Worm (Caenorhabditis elegans) whole organism, early embryonic: Measurements from ENCODE around the gene T26A8.4.
"Not testable (repeated sequence)": the region's sequence is repeated elsewhere in the genome, so short reads cannot be mapped to it uniquely, and the experiment has no call there.

ENCODE experiments used
- B0310.2 ChIP-seq: sonication (generic microtip); optimal IDR thresholded peaks from 2 replicates; lab custom pipeline; 2016; ENCODE audit warnings: mild to moderate bottlenecking, missing genetic modification characterization, missing compliant biosample characterization
- F13C5.2 ChIP-seq: sonication (generic microtip); optimal IDR thresholded peaks from 2 replicates; lab custom pipeline; 2017; ENCODE audit warnings: mild to moderate bottlenecking, missing genetic modification characterization, inconsistent platforms, missing compliant biosample characterization
- aly-1 ChIP-seq: sonication (generic microtip); optimal IDR thresholded peaks from 2 replicates; lab custom pipeline; 2016; ENCODE audit warnings: missing genetic modification characterization, missing compliant biosample characterization
- ama-1 ChIP-seq: fragments of 150-350 bp; optimal IDR thresholded peaks from 2 replicates; lab custom pipeline; 2014
- ceh-13 ChIP-seq: fragments of 200-800 bp; sonication (Bioruptor generic); optimal IDR thresholded peaks from 2 replicates; lab custom pipeline; 2018; ENCODE audit warnings: mild to moderate bottlenecking, missing genetic modification characterization, missing compliant biosample characterization
- ceh-36 ChIP-seq: sonication (generic microtip); optimal IDR thresholded peaks from 2 replicates; lab custom pipeline; 2016; ENCODE audit warnings: missing genetic modification characterization, inconsistent platforms, missing compliant biosample characterization
- ets-7 ChIP-seq: sonication (generic microtip); optimal IDR thresholded peaks from 2 replicates; lab custom pipeline; 2016; ENCODE audit warnings: missing genotype, missing genetic modification characterization, missing compliant biosample characterization
- flt-1 ChIP-seq: fragments of 200-800 bp; sonication (Bioruptor generic); IDR thresholded peaks from 2 replicates; pipeline ENCODE4 v1.3.6; 2022; ENCODE audit warnings: missing genetic modification characterization, missing compliant biosample characterization
- hmbx-1 ChIP-seq: sonication (generic microtip); optimal IDR thresholded peaks from 2 replicates; lab custom pipeline; 2016; ENCODE audit warnings: mild to moderate bottlenecking, missing genetic modification characterization, missing compliant biosample characterization
- hmg-4 ChIP-seq: fragments of 200-800 bp; sonication (Bioruptor generic); optimal IDR thresholded peaks from 2 replicates; lab custom pipeline; 2018; ENCODE audit warnings: mild to moderate bottlenecking, missing genetic modification characterization, missing compliant biosample characterization
- hnd-1 ChIP-seq: sonication (generic microtip); optimal IDR thresholded peaks from 2 replicates; lab custom pipeline; 2016; ENCODE audit warnings: missing genetic modification characterization, missing compliant biosample characterization
- pes-1 ChIP-seq: fragments of 200-800 bp; sonication (Bioruptor generic); IDR thresholded peaks from 2 replicates; pipeline ENCODE4 v1.3.6; 2022; ENCODE audit warnings: missing genetic modification reagents, missing genetic modification characterization, missing compliant biosample characterization
- scrt-1 ChIP-seq: fragments of 200-800 bp; sonication (Bioruptor generic); IDR thresholded peaks from 2 replicates; pipeline ENCODE4 v1.3.6; 2022; ENCODE audit warnings: missing genetic modification characterization, missing compliant biosample characterization
- sea-1 ChIP-seq: fragments of 200-800 bp; sonication (Bioruptor generic); conservative IDR thresholded peaks from 2 replicates; pipeline ENCODE4 v1.3.6; 2022; ENCODE audit warnings: missing genetic modification characterization, missing compliant biosample characterization
- tbx-11 ChIP-seq: fragments of 200-800 bp; sonication (Bioruptor generic); IDR thresholded peaks from 2 replicates; pipeline ENCODE4 v1.3.6; 2022; ENCODE audit warnings: missing genetic modification characterization, missing compliant biosample characterization
- tbx-37 ChIP-seq: fragments of 200-800 bp; sonication (Bioruptor generic); conservative IDR thresholded peaks from 2 replicates; pipeline ENCODE4 v1.3.6; 2022; ENCODE audit warnings: missing genetic modification reagents, missing genetic modification characterization, missing compliant biosample characterization
- tra-4 ChIP-seq: sonication (generic microtip); optimal IDR thresholded peaks from 2 replicates; lab custom pipeline; 2017; ENCODE audit warnings: missing genetic modification characterization, missing compliant biosample characterization

Gene T26A8.4

DNA sequence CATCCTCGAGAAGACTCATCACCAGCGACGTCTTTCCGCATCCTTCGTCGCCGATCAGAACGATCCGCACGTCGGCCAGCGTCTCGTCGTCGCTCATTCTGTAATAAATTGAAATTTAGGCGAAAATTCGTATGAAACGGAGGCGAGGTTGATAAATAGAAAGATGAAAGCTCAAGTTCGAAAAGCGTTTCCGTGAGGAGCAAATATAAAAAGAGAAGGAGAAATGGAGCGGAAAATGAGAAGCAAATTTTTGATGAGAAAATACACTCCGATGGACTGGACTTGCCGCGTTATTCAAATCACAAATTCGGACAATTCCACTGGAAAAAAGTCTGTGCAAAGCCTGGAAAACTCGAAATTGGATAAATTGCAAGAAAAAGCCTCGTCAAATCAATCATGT lies 38.6 kb downstream of the T26A8.4 start, which contains the start of gene D2096.11:
Gene D2096.11 (minus strand): TSS at position 101 of the 400 bp plus-strand sequence.
- no peak for TF ChIP-seq tbx-11 (GFP tag; lab: Robert Waterston, UW)

DNA sequence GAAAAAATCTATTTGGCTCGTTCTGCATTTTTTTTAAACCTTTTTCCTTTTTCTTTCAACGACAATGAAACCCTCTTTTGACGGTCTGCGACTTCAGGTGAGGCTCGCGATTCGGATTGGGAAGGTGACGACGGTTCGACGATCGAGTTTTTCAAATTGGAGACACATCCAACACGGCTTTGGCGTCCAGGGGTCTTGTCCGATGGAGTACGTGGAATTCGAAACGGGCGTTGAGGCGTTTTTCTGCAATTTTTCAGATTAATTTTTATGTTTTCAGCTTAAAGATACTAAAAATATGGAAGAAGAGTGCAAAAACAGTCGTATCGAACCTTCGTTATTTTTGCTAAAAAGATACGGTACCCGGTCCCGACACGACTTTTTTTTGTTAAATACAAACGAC lies 43.6 kb downstream of the T26A8.4 start, which contains the start of gene D2096.10:
Gene D2096.10 (minus strand): TSS at position 101 of the 400 bp plus-strand sequence.
- not testable (repeated sequence) for TF ChIP-seq ama-1 (lab: Kevin White, UChicago); tbx-37 (GFP tag; lab: Robert Waterston, UW); hmg-4 (GFP tag; lab: Kevin White, UChicago)

- TF ChIP-seq hnd-1 (no peak), scrt-1 (GFP tag; lab: Robert Waterston, UW) (no peak), hmg-4 (GFP tag; lab: Kevin White, UChicago) (no peak), ceh-13 (GFP tag; lab: Kevin White, UChicago) (no peak), tbx-11 (GFP tag; lab: Robert Waterston, UW) (no peak), hmbx-1 (tag; lab: Kevin White, UChicago) (no peak), ama-1 (lab: Kevin White, UChicago) (no peak), ets-7 (no peak), tra-4 (tag; lab: Kevin White, UChicago) (no peak), F13C5.2 (tag; lab: Kevin White, UChicago) (no peak), tbx-37 (GFP tag; lab: Robert Waterston, UW) (no peak), pes-1 (no peak), B0310.2 (tag; lab: Kevin White, UChicago) (no peak), ceh-36 (tag; lab: Kevin White, UChicago) (no peak), sea-1 (GFP tag; lab: Robert Waterston, UW) (no peak), flt-1 (no peak), aly-1 (tag; lab: Kevin White, UChicago) (no peak)
These were observed 47.0 kb downstream of the T26A8.4 start for ce11 chrIV:8385662-8386061.

ce11 chrIV:8384737-8385136 lies 48.0 kb downstream of the T26A8.4 start:
- TF ChIP-seq pes-1 (no peak), ama-1 (lab: Kevin White, UChicago) (no peak), tbx-37 (GFP tag; lab: Robert Waterston, UW) (no peak), flt-1 (no peak), hnd-1 (no peak), B0310.2 (tag; lab: Kevin White, UChicago) (no peak), hmbx-1 (tag; lab: Kevin White, UChicago) (no peak)

- TF ChIP-seq ets-7, result no peak
- no peak for TF ChIP-seq hnd-1
- TF ChIP-seq hmg-4 (GFP tag; lab: Kevin White, UChicago), result no peak
- no peak for TF ChIP-seq hmbx-1 (tag; lab: Kevin White, UChicago)
- TF ChIP-seq tbx-11 (GFP tag; lab: Robert Waterston, UW), result no peak
- no peak for TF ChIP-seq aly-1 (tag; lab: Kevin White, UChicago)
- no peak for TF ChIP-seq flt-1
- no peak for TF ChIP-seq sea-1 (GFP tag; lab: Robert Waterston, UW)
- TF ChIP-seq scrt-1 (GFP tag; lab: Robert Waterston, UW), result no peak
- TF ChIP-seq F13C5.2 (tag; lab: Kevin White, UChicago), result no peak
- no peak for TF ChIP-seq B0310.2 (tag; lab: Kevin White, UChicago)
- TF ChIP-seq ama-1 (lab: Kevin White, UChicago), result no peak
- TF ChIP-seq pes-1, result no peak
- TF ChIP-seq tra-4 (tag; lab: Kevin White, UChicago), result no peak
- no peak for TF ChIP-seq ceh-13 (GFP tag; lab: Kevin White, UChicago)
- no peak for TF ChIP-seq tbx-37 (GFP tag; lab: Robert Waterston, UW)
- TF ChIP-seq ceh-36 (tag; lab: Kevin White, UChicago), result no peak
These were observed 50.0 kb downstream of the T26A8.4 start, which contains the start of gene D2096.9 for ce11 chrIV:8382695-8383094. Gene D2096.9 (minus strand): TSS chrIV:8382795.

DNA sequence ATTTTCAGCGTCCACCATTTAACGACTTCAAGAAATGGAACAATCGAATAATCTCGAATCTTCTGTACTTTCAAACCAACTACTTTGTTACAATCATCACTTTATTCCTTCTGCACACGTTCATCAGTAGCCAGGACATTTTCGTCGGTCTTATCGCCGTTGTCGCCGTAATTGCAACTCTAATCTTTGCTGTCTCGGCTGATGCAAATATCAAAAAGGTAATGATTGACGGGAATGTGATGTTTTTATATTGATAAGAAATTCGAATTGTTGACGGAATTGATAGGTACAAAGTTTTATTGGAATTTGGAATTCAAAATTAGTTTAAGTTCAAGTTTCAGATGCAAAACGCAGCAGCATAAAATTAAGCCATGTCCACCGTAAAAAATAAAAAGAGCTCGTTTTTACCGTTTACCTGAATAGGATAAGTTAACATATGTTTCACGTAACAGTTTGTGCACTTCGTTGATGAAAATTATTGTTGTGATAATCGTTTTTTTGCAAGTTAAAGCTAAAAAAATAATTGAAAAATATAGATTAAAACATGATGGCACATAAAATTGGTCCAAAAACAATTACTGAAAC lies 52.3 kb downstream of the T26A8.4 start:
- TF ChIP-seq hnd-1 (no peak), ceh-13 (GFP tag; lab: Kevin White, UChicago) (no peak), pes-1 (no peak), tra-4 (tag; lab: Kevin White, UChicago) (no peak), B0310.2 (tag; lab: Kevin White, UChicago) (no peak), scrt-1 (GFP tag; lab: Robert Waterston, UW) (no peak), ets-7 (no peak), aly-1 (tag; lab: Kevin White, UChicago) (no peak), F13C5.2 (tag; lab: Kevin White, UChicago) (no peak), ama-1 (lab: Kevin White, UChicago) (no peak), tbx-11 (GFP tag; lab: Robert Waterston, UW) (no peak), sea-1 (GFP tag; lab: Robert Waterston, UW) (no peak), tbx-37 (GFP tag; lab: Robert Waterston, UW) (no peak), hmg-4 (GFP tag; lab: Kevin White, UChicago) (no peak)

- TF ChIP-seq ceh-13 (GFP tag; lab: Kevin White, UChicago) (no peak), ceh-36 (tag; lab: Kevin White, UChicago) (no peak), tbx-37 (GFP tag; lab: Robert Waterston, UW) (no peak), hmbx-1 (tag; lab: Kevin White, UChicago) (no peak), aly-1 (tag; lab: Kevin White, UChicago) (no peak), ets-7 (no peak), tbx-11 (GFP tag; lab: Robert Waterston, UW) (no peak), ama-1 (lab: Kevin White, UChicago) (no peak), tra-4 (tag; lab: Kevin White, UChicago) (no peak), hnd-1 (no peak), F13C5.2 (tag; lab: Kevin White, UChicago) (no peak), sea-1 (GFP tag; lab: Robert Waterston, UW) (no peak)
These were observed 53.0 kb downstream of the T26A8.4 start, which contains the start of gene praf-3 for ce11 chrIV:8379683-8380082. Gene praf-3 (plus strand): TSS chrIV:8379983.
